Worm (Caenorhabditis elegans) whole organism, young adult: ENCODE data around the gene bath-21.

Experiments
- T07F8.4 ChIP-seq: sonication (generic microtip); optimal IDR thresholded peaks from 2 replicates; lab custom pipeline; 2016; ENCODE audit warnings: mild to moderate bottlenecking, missing genetic modification characterization, moderate library complexity, missing compliant biosample characterization
- ama-1 ChIP-seq, 3 experiments: fragments of 150-350 bp in 1 of 3; sonication (generic microtip) in 2 of 3; optimal IDR thresholded peaks; 2 replicates each; lab custom pipeline; 2014 to 2018; ENCODE audit warnings: missing biosample characterization in 2 of 3, missing genetic modification characterization in 2 of 3, missing genetic modification reagents in 2 of 3
- atf-7 ChIP-seq: sonication (generic microtip); optimal IDR thresholded peaks from 2 replicates; lab custom pipeline; 2017; ENCODE audit warnings: mild to moderate bottlenecking, missing genetic modification characterization, missing compliant biosample characterization
- ccch-3 ChIP-seq: fragments of 200-800 bp; sonication (Bioruptor generic); optimal IDR thresholded peaks from 2 replicates; lab custom pipeline; 2018; ENCODE audit warnings: mild to moderate bottlenecking, missing genetic modification characterization, missing compliant biosample characterization
- lag-1 ChIP-seq: fragments of 200-800 bp; sonication (Bioruptor generic); IDR thresholded peaks from 2 replicates; pipeline ENCODE4 v1.3.6; 2022; ENCODE audit warnings: missing genetic modification reagents, missing genetic modification characterization, missing compliant biosample characterization
- lsl-1 ChIP-seq: fragments of 200-800 bp; sonication (Bioruptor generic); optimal IDR thresholded peaks from 2 replicates; lab custom pipeline; 2018; ENCODE audit warnings: mild to moderate bottlenecking, missing genetic modification characterization, moderate library complexity, missing compliant biosample characterization
- mes-4 ChIP-seq: sonication (generic microtip); optimal IDR thresholded peaks from 2 replicates; lab custom pipeline; 2016; ENCODE audit warnings: missing genotype, missing genetic modification characterization, missing compliant biosample characterization
- pbrm-1 ChIP-seq: fragments of 200-800 bp; sonication (Bioruptor generic); IDR thresholded peaks from 2 replicates; pipeline ENCODE4 v1.3.6; 2022; ENCODE audit warnings: missing genetic modification reagents, missing genetic modification characterization, missing compliant biosample characterization
- unc-130 ChIP-seq: sonication (generic microtip); optimal IDR thresholded peaks from 2 replicates; lab custom pipeline; 2016; ENCODE audit warnings: missing genetic modification reagents, missing genetic modification characterization, missing compliant biosample characterization

ce11 chrII:1986979-1987378 lies 39.4 kb downstream of the bath-21 start, which contains the start of gene Y16E11A.4:
- no peak for TF ChIP-seq lsl-1
- TF ChIP-seq ama-1 (optimal IDR thresholded peaks at IDR 0.05; lab: Kevin White, UChicago), result no peak
- TF ChIP-seq ama-1 (GFP tag; optimal IDR thresholded peaks at IDR 0.05; lab: Kevin White, UChicago), result no peak
- no peak for TF ChIP-seq lag-1 (GFP tag; lab: Robert Waterston, UW)
- TF ChIP-seq mes-4 (tag; lab: Kevin White, UChicago), result no peak
- TF ChIP-seq unc-130 (GFP tag; lab: Kevin White, UChicago), result no peak
- TF ChIP-seq T07F8.4, result no peak
- no peak for TF ChIP-seq ccch-3
- no peak for TF ChIP-seq pbrm-1 (GFP tag; lab: Robert Waterston, UW)
- TF ChIP-seq atf-7 (tag; lab: Kevin White, UChicago), result no peak
